Fruit fly (Drosophila melanogaster) whole organism, embryonic: ENCODE measurements around the gene CG13694.

Experiments
- ATbp ChIP-seq: fragments of 200-800 bp; sonication (Bioruptor generic); optimal IDR thresholded peaks from 2 replicates; lab custom pipeline; 2017; ENCODE audit warnings: missing biosample characterization, mild to moderate bottlenecking, missing genetic modification characterization, missing genetic modification reagents
- Atf3 ChIP-seq: fragments of 200-800 bp; sonication (Bioruptor generic); optimal IDR thresholded peaks from 3 replicates; lab custom pipeline; 2016; ENCODE audit warnings: missing biosample characterization, missing genetic modification characterization
- Bdp1 ChIP-seq: fragments of 200-800 bp; sonication (Bioruptor generic); optimal IDR thresholded peaks from 3 replicates; lab custom pipeline; 2016; ENCODE audit warnings: missing biosample characterization, missing genetic modification characterization
- CG10209 ChIP-seq: fragments of 200-800 bp; sonication (Bioruptor generic); optimal IDR thresholded peaks from 3 replicates; lab custom pipeline; 2017; ENCODE audit warnings: missing biosample characterization, mild to moderate bottlenecking, missing genetic modification characterization, missing genetic modification reagents
- CG11456 ChIP-seq: fragments of 200-800 bp; sonication (Bioruptor generic); IDR thresholded peaks from 3 replicates; pipeline ENCODE4 v1.3.6; 2022; ENCODE audit warnings: missing biosample characterization, missing genetic modification characterization
- CG11695 ChIP-seq: fragments of 200-800 bp; sonication (Bioruptor generic); IDR thresholded peaks from 3 replicates; pipeline ENCODE4 v1.3.6; 2022; ENCODE audit warnings: missing biosample characterization, missing genetic modification characterization
- CG13894 ChIP-seq: fragments of 200-800 bp; sonication (Bioruptor generic); optimal IDR thresholded peaks from 3 replicates; lab custom pipeline; 2018; ENCODE audit warnings: missing biosample characterization, mild to moderate bottlenecking, missing genetic modification characterization, moderate library complexity
- CG14710 ChIP-seq: fragments of 200-800 bp; sonication (Bioruptor generic); optimal IDR thresholded peaks from 3 replicates; lab custom pipeline; 2019; ENCODE audit warnings: missing biosample characterization, mild to moderate bottlenecking, missing genetic modification characterization, moderate library complexity
- CG15011 ChIP-seq: fragments of 200-800 bp; sonication (Bioruptor generic); optimal IDR thresholded peaks from 3 replicates; lab custom pipeline; 2018; ENCODE audit warnings: missing biosample characterization, mild to moderate bottlenecking, missing genetic modification characterization
- CG17359 ChIP-seq: fragments of 200-800 bp; sonication (Bioruptor generic); optimal IDR thresholded peaks from 3 replicates; lab custom pipeline; 2018; ENCODE audit warnings: missing biosample characterization, mild to moderate bottlenecking, missing genetic modification characterization, moderate library complexity
- CG17385 ChIP-seq: fragments of 200-800 bp; sonication (Bioruptor generic); optimal IDR thresholded peaks from 3 replicates; lab custom pipeline; 2018; ENCODE audit warnings: missing biosample characterization, mild to moderate bottlenecking, missing genetic modification characterization
- CG17829 ChIP-seq: fragments of 200-800 bp; optimal IDR thresholded peaks from 2 replicates; lab custom pipeline; 2019; ENCODE audit warnings: missing biosample characterization, mild to moderate bottlenecking, missing genetic modification characterization, moderate library complexity
- CG1792 ChIP-seq: fragments of 200-800 bp; sonication (Bioruptor generic); optimal IDR thresholded peaks from 2 replicates; lab custom pipeline; 2016; ENCODE audit warnings: missing biosample characterization, missing genetic modification characterization
- CG34376 ChIP-seq: fragments of 200-800 bp; sonication (Bioruptor generic); optimal IDR thresholded peaks from 2 replicates; lab custom pipeline; 2018; ENCODE audit warnings: missing biosample characterization, mild to moderate bottlenecking, missing genetic modification characterization
- CG4360 ChIP-seq: fragments of 200-800 bp; sonication (Bioruptor generic); IDR thresholded peaks from 2 replicates; pipeline ENCODE4 v1.3.6; 2022; ENCODE audit warnings: missing biosample characterization, missing genetic modification characterization
- CG7987 ChIP-seq: fragments of 200-800 bp; sonication (Bioruptor generic); optimal IDR thresholded peaks from 2 replicates; lab custom pipeline; 2018; ENCODE audit warnings: missing biosample characterization, mild to moderate bottlenecking, missing genetic modification characterization, moderate library complexity
- CG8089 ChIP-seq: fragments of 200-800 bp; sonication (Bioruptor generic); optimal IDR thresholded peaks from 3 replicates; lab custom pipeline; 2016; ENCODE audit warnings: missing biosample characterization, missing genetic modification characterization
- CG8388 ChIP-seq: fragments of 200-800 bp; sonication (Bioruptor generic); optimal IDR thresholded peaks from 2 replicates; lab custom pipeline; 2019; ENCODE audit warnings: missing biosample characterization, mild to moderate bottlenecking, missing genetic modification characterization, moderate library complexity
- CG9797 ChIP-seq: fragments of 200-800 bp; sonication (Bioruptor generic); optimal IDR thresholded peaks from 3 replicates; lab custom pipeline; 2018; ENCODE audit warnings: missing biosample characterization, mild to moderate bottlenecking, missing genetic modification characterization
- D19A ChIP-seq: fragments of 200-800 bp; optimal IDR thresholded peaks from 3 replicates; lab custom pipeline; 2019; ENCODE audit warnings: missing biosample characterization, mild to moderate bottlenecking, missing genetic modification characterization, moderate library complexity
- E2f1 ChIP-seq: fragments of 200-800 bp; sonication (Bioruptor generic); IDR thresholded peaks from 2 replicates; pipeline ENCODE4 v1.3.6; 2022; ENCODE audit warnings: missing biosample characterization, missing genetic modification characterization
- HLH3B ChIP-seq: fragments of 200-800 bp; sonication (Bioruptor generic); IDR thresholded peaks from 2 replicates; pipeline ENCODE4 v1.3.6; 2022; ENCODE audit warnings: missing biosample characterization, missing genetic modification characterization
- Hand ChIP-seq: fragments of 200-800 bp; sonication (Bioruptor generic); optimal IDR thresholded peaks from 2 replicates; lab custom pipeline; 2017; ENCODE audit warnings: mild to moderate bottlenecking, missing biosample characterization, missing genetic modification reagents, missing genetic modification characterization
- HmgZ ChIP-seq: fragments of 200-800 bp; sonication (Bioruptor generic); optimal IDR thresholded peaks from 2 replicates; lab custom pipeline; 2018; ENCODE audit warnings: missing biosample characterization, mild to moderate bottlenecking, missing genetic modification characterization
- Jarid2 ChIP-seq: fragments of 200-800 bp; sonication (Bioruptor generic); optimal IDR thresholded peaks from 3 replicates; lab custom pipeline; 2017; ENCODE audit warnings: mild to moderate bottlenecking, missing biosample characterization, missing genetic modification reagents, missing genetic modification characterization
- MTF-1 ChIP-seq: fragments of 200-800 bp; sonication (Bioruptor generic); optimal IDR thresholded peaks from 2 replicates; lab custom pipeline; 2018; ENCODE audit warnings: missing biosample characterization, mild to moderate bottlenecking, missing genetic modification characterization, borderline replicate concordance
- Med ChIP-seq: fragments of 200-800 bp; sonication (Bioruptor generic); peaks from one replicate; lab custom pipeline; 2016; ENCODE audit warnings: missing biosample characterization, missing genetic modification characterization, mild to moderate bottlenecking, inconsistent platforms, moderate library complexity
- Six4 ChIP-seq: fragments of 200-800 bp; sonication (Bioruptor generic); optimal IDR thresholded peaks from 2 replicates; lab custom pipeline; 2016; ENCODE audit warnings: missing biosample characterization, missing genetic modification characterization
- caup ChIP-seq: fragments of 200-800 bp; sonication (Bioruptor generic); optimal IDR thresholded peaks from 3 replicates; lab custom pipeline; 2017; ENCODE audit warnings: missing biosample characterization, mild to moderate bottlenecking, missing genetic modification characterization, moderate library complexity; ENCODE audit not compliant: severe bottlenecking
- croc ChIP-seq: fragments of 200-800 bp; sonication (Bioruptor generic); conservative IDR thresholded peaks from 3 replicates; pipeline ENCODE4 v1.3.6; 2022; ENCODE audit warnings: missing biosample characterization, missing genetic modification characterization
- dpn ChIP-seq, 2 experiments: fragments of 200-800 bp; sonication (Bioruptor generic); optimal IDR thresholded peaks; 3 replicates each; lab custom pipeline; 2016; ENCODE audit warnings: missing biosample characterization in 2 of 2, missing genetic modification characterization in 2 of 2
- dysf ChIP-seq: fragments of 200-800 bp; sonication (Bioruptor generic); IDR thresholded peaks from 3 replicates; pipeline ENCODE4 v1.3.6; 2022; ENCODE audit warnings: missing biosample characterization, missing genetic modification characterization
- eve ChIP-seq, 2 experiments: fragments of >200 bp; optimal IDR thresholded peaks; 2 replicates each; lab custom pipeline; 2017; ENCODE audit warnings: missing biosample characterization in 2 of 2, missing genetic modification characterization in 2 of 2
- fd64A ChIP-seq: fragments of 200-800 bp; sonication (Bioruptor generic); optimal IDR thresholded peaks from 3 replicates; lab custom pipeline; 2018; ENCODE audit warnings: missing biosample characterization, mild to moderate bottlenecking, missing genetic modification characterization
- h ChIP-seq: fragments of >200 bp; optimal IDR thresholded peaks from 2 replicates; lab custom pipeline; 2017
- hb ChIP-seq: fragments of 200-800 bp; sonication (Bioruptor generic); IDR thresholded peaks from 3 replicates; pipeline ENCODE4 v1.3.6; 2022; ENCODE audit warnings: missing biosample characterization, missing genetic modification characterization; ENCODE audit not compliant: partially characterized antibody
- inv ChIP-seq: fragments of 200-800 bp; sonication (Bioruptor generic); IDR thresholded peaks from 2 replicates; pipeline ENCODE4 v1.3.6; 2022; ENCODE audit warnings: missing biosample characterization, missing genetic modification characterization; ENCODE audit not compliant: partially characterized antibody
- kah ChIP-seq: fragments of 200-800 bp; sonication (Bioruptor generic); optimal IDR thresholded peaks from 2 replicates; lab custom pipeline; 2018; ENCODE audit warnings: missing biosample characterization, mild to moderate bottlenecking, missing genetic modification characterization
- kni ChIP-seq: fragments of 200-800 bp; sonication (Bioruptor generic); optimal IDR thresholded peaks from 3 replicates; lab custom pipeline; 2017; ENCODE audit warnings: mild to moderate bottlenecking, missing biosample characterization, missing genetic modification reagents, missing genetic modification characterization
- lbe ChIP-seq: fragments of 200-800 bp; sonication (Bioruptor generic); optimal IDR thresholded peaks from 2 replicates; lab custom pipeline; 2016; ENCODE audit warnings: missing biosample characterization, mild to moderate bottlenecking, missing genetic modification characterization
- lov ChIP-seq, 2 experiments: fragments of 200-800 bp in 1 of 2; fragments of >200 bp in 1 of 2; sonication (Bioruptor generic) in 1 of 2; IDR thresholded peaks in 1 of 2; optimal IDR thresholded peaks in 1 of 2; 2 replicates in 1 of 2; 3 replicates in 1 of 2; pipeline versions ENCODE4 v1.3.6 to Lab custom; 2017 to 2022; ENCODE audit warnings: missing biosample characterization in 1 of 2, missing genetic modification characterization in 1 of 2
- onecut ChIP-seq: fragments of 200-800 bp; sonication (Bioruptor generic); IDR thresholded peaks from 2 replicates; pipeline ENCODE4 v1.3.6; 2022; ENCODE audit warnings: missing biosample characterization, missing genetic modification characterization
- pan ChIP-seq, 4 experiments: fragments of >200 bp in 3 of 4; fragments of 200-800 bp in 1 of 4; sonication (Bioruptor generic) in 1 of 4; optimal IDR thresholded peaks in 3 of 4; IDR thresholded peaks in 1 of 4; 2 replicates each; pipeline versions ENCODE4 v1.3.6 to Lab custom; 2017 to 2022; ENCODE audit warnings: missing biosample characterization in 2 of 4, missing genetic modification characterization in 2 of 4, mixed read lengths in 1 of 4
- rib ChIP-seq: fragments of 200-800 bp; sonication (Bioruptor generic); IDR thresholded peaks from 2 replicates; pipeline ENCODE4 v1.3.6; 2022; ENCODE audit warnings: missing biosample characterization, missing genetic modification characterization
- seq ChIP-seq: fragments of 200-800 bp; sonication (Bioruptor generic); IDR thresholded peaks from 2 replicates; pipeline ENCODE4 v1.3.6; 2022; ENCODE audit warnings: missing biosample characterization, missing genetic modification characterization
- shn ChIP-seq: fragments of 200-800 bp; sonication (Bioruptor generic); optimal IDR thresholded peaks from 3 replicates; lab custom pipeline; 2016; ENCODE audit warnings: missing biosample characterization, missing genetic modification characterization
- sr ChIP-seq: fragments of 200-800 bp; sonication (Bioruptor generic); IDR thresholded peaks from 3 replicates; pipeline ENCODE4 v1.3.6; 2022; ENCODE audit warnings: missing biosample characterization, missing genetic modification characterization
- toy ChIP-seq: fragments of 200-800 bp; sonication (Bioruptor generic); IDR thresholded peaks from 2 replicates; pipeline ENCODE4 v1.3.6; 2022; ENCODE audit warnings: missing biosample characterization, missing genetic modification characterization
- vfl ChIP-seq: fragments of 200-800 bp; sonication (Bioruptor generic); optimal IDR thresholded peaks from 2 replicates; lab custom pipeline; 2016; ENCODE audit warnings: missing biosample characterization, missing genetic modification characterization

Gene CG13694

dm6 chr2L:117750-118149, 1.5 kb upstream of the CG13694 start (continued):
- TF ChIP-seq h (no peak), onecut (GFP tag; lab: Robert Waterston, UW) (peak; percentile 31; the same call in 1 of the 2 replicates), lov (optimal IDR thresholded peaks at IDR 0.05; lab: Kevin White, UChicago) (no peak), lov (GFP tag; IDR thresholded peaks at IDR 0.05; lab: Robert Waterston, UW) (peak; percentile 61; the same call in 1 of the 3 replicates), rib (GFP tag; lab: Robert Waterston, UW) (no peak), pan (optimal IDR thresholded peaks at IDR 0.05; lab: Kevin White, UChicago) (no peak), pan (GFP tag; optimal IDR thresholded peaks at IDR 0.05 in 1 of 2, IDR thresholded peaks at IDR 0.05 in 1 of 2) (peak in 1 of 2 experiments; percentile 41), CG8089 (GFP tag; lab: Kevin White, UChicago) (no peak), sr (no peak), CG14710 (tag; lab: Kevin White, UChicago) (peak; percentile 6), Atf3 (GFP tag; lab: Kevin White, UChicago) (no peak), CG9797 (GFP tag; lab: Kevin White, UChicago) (no peak), fd64A (GFP tag; lab: Kevin White, UChicago) (peak; percentile 57), CG11695 (peak; percentile 51; the same call in 1 of the 3 replicates), hb (GFP tag; lab: Robert Waterston, UW) (no peak), Med (GFP tag; lab: Kevin White, UChicago) (peak; percentile 85), CG17385 (peak; percentile 4), Six4 (no peak), caup (GFP tag; lab: Kevin White, UChicago) (peak; percentile 31), lbe (GFP tag; lab: Kevin White, UChicago) (no peak), HLH3B (GFP tag; lab: Robert Waterston, UW) (peak; percentile 39; the same call in 1 of the 2 replicates), E2f1 (GFP tag; lab: Robert Waterston, UW) (peak; percentile 38; the same call in 1 of the 2 replicates), CG17359 (tag; lab: Kevin White, UChicago) (peak; percentile 61), Bdp1 (peak; percentile 15), CG34376 (GFP tag; lab: Kevin White, UChicago) (peak; percentile 16), CG8388 (GFP tag; lab: Kevin White, UChicago) (no peak), D19A (no peak), HmgZ (tag; lab: Kevin White, UChicago) (peak; percentile 14), kah (GFP tag; lab: Kevin White, UChicago) (no peak), dpn (GFP tag; optimal IDR thresholded peaks at IDR 0.05; lab: Kevin White, UChicago) (peak in 1 of 2 experiments; percentile 32), CG13894 (tag; lab: Kevin White, UChicago) (peak; percentile 17), CG15011 (no peak), croc (GFP tag; lab: Robert Waterston, UW) (no peak), Hand (GFP tag; lab: Kevin White, UChicago) (no peak), toy (no peak), eve (GFP tag; optimal IDR thresholded peaks at IDR 0.05; lab: Kevin White, UChicago) (peak in 1 of 2 experiments; percentile 45), CG4360 (GFP tag; lab: Robert Waterston, UW) (no peak), CG1792 (GFP tag; lab: Kevin White, UChicago) (peak; percentile 11), ATbp (peak; percentile 74), shn (GFP tag; lab: Kevin White, UChicago) (no peak), CG17829 (tag; lab: Kevin White, UChicago) (no peak), CG11456 (GFP tag; lab: Robert Waterston, UW) (no peak), CG7987 (peak; percentile 53), Jarid2 (GFP tag; lab: Kevin White, UChicago) (no peak), inv (GFP tag; lab: Robert Waterston, UW) (no peak), kni (GFP tag; lab: Kevin White, UChicago) (peak; percentile 75), dysf (GFP tag; lab: Robert Waterston, UW) (no peak), CG10209 (peak; percentile 19), vfl (GFP tag; lab: Kevin White, UChicago) (no peak), seq (GFP tag; lab: Robert Waterston, UW) (peak; percentile 28; the same call in 1 of the 2 replicates), MTF-1 (GFP tag; lab: Kevin White, UChicago) (peak; percentile 53)
